Worm (Caenorhabditis elegans) whole organism, young adult: Measurements from ENCODE around the gene C49G7.7.

Experiments used
- B0336.3 ChIP-seq: fragments of 200-800 bp; sonication (Bioruptor generic); IDR thresholded peaks from 2 replicates; pipeline ENCODE4 v1.3.6; 2022; ENCODE audit warnings: missing genetic modification characterization, missing compliant biosample characterization
- F49E8.2 ChIP-seq: sonication (generic microtip); optimal IDR thresholded peaks from 3 replicates; lab custom pipeline; 2017; ENCODE audit warnings: missing genetic modification characterization, mild to moderate bottlenecking, missing compliant biosample characterization, antibody characterized with exemption, moderate library complexity; ENCODE audit not compliant: insufficient read depth
- Y56A3A.18 ChIP-seq: fragments of 200-800 bp; sonication (Bioruptor generic); IDR thresholded peaks from 2 replicates; pipeline ENCODE4 v1.3.6; 2022; ENCODE audit warnings: missing genetic modification reagents, missing genetic modification characterization, missing compliant biosample characterization
- ceh-100 ChIP-seq: fragments of 200-800 bp; sonication (Bioruptor generic); IDR thresholded peaks from 2 replicates; pipeline ENCODE4 v1.3.6; 2022; ENCODE audit warnings: missing genetic modification reagents, missing genetic modification characterization, missing compliant biosample characterization
- dpl-1 ChIP-seq: fragments of 150-350 bp; optimal IDR thresholded peaks from 2 replicates; lab custom pipeline; 2014; ENCODE audit warnings: missing biosample characterization, missing genetic modification reagents, missing genetic modification characterization
- ekl-4 ChIP-seq: fragments of 200-800 bp; sonication (Bioruptor generic); IDR thresholded peaks from 2 replicates; pipeline ENCODE4 v1.3.6; 2022; ENCODE audit warnings: missing genetic modification reagents, missing genetic modification characterization, missing compliant biosample characterization
- nfya-1 ChIP-seq: sonication (generic microtip); optimal IDR thresholded peaks from 2 replicates; lab custom pipeline; 2017; ENCODE audit warnings: antibody characterized with exemption, missing compliant biosample characterization, missing genetic modification characterization, borderline replicate concordance; ENCODE audit not compliant: insufficient read depth
- nhr-27 ChIP-seq: fragments of 200-800 bp; sonication (Bioruptor generic); optimal IDR thresholded peaks from 2 replicates; lab custom pipeline; 2018; ENCODE audit warnings: mild to moderate bottlenecking, missing genetic modification characterization, moderate library complexity, missing compliant biosample characterization
- rpc-1 ChIP-seq, 2 experiments: fragments of 150-350 bp in 1 of 2; sonication (generic microtip) in 1 of 2; optimal IDR thresholded peaks; 2 replicates each; lab custom pipeline; 2014 to 2018; ENCODE audit warnings: missing biosample characterization in 1 of 2, missing genetic modification characterization in 1 of 2, missing genetic modification reagents in 1 of 2, missing genotype in 1 of 2
- sea-2 ChIP-seq: fragments of 200-800 bp; sonication (Bioruptor generic); IDR thresholded peaks from 2 replicates; pipeline ENCODE4 v1.3.6; 2022; ENCODE audit warnings: missing genetic modification characterization, missing compliant biosample characterization
- snpc-3.4 ChIP-seq: sonication (generic microtip); optimal IDR thresholded peaks from 2 replicates; lab custom pipeline; 2017; ENCODE audit warnings: missing genetic modification characterization, mild to moderate bottlenecking, missing compliant biosample characterization, antibody characterized with exemption, moderate library complexity, missing genotype, missing genetic modification reagents

DNA sequence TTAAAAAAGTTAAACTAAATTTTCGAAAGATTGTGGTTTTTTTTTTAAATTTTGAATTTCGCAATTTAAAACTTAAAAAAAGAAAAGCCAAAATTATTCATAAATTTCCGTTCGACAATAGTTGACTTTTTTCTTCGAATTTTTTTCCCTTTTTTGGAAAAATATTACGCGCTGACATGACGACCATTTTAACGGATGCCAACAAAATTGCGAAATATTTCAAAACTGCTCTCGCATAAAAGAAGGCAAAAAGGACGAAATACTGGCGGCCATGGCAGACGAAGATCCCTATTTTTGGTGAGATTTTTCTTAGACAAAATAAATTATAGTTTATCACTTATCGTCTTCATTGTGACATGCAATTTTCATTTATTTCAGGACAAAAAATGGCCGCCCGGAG is 4.3 kb downstream of the C49G7.7 start:
- TF ChIP-seq nhr-27 (tag; lab: Kevin White, UChicago) (no peak), F49E8.2 (tag; lab: Kevin White, UChicago) (no peak), nfya-1 (tag; lab: Kevin White, UChicago) (no peak), ceh-100 (GFP tag; lab: Robert Waterston, UW) (no peak), sea-2 (no peak), dpl-1 (GFP tag; lab: Kevin White, UChicago) (no peak), rpc-1 (optimal IDR thresholded peaks at IDR 0.05; lab: Kevin White, UChicago) (no peak), rpc-1 (tag; optimal IDR thresholded peaks at IDR 0.05; lab: Kevin White, UChicago) (no peak), snpc-3.4 (tag; lab: Kevin White, UChicago) (no peak), Y56A3A.18 (GFP tag; lab: Robert Waterston, UW) (no peak), B0336.3 (GFP tag; lab: Robert Waterston, UW) (no peak), ekl-4 (GFP tag; lab: Robert Waterston, UW) (no peak)
